Fruit fly (Drosophila melanogaster): Measurements from ENCODE around the gene aus.

The aus gene

dm6 chr3R:21378595-21378994 is 29.2 kb upstream of the aus start, which contains the start of gene tin (continued):
- TF ChIP-seq CG2129 (GFP tag; IDR thresholded peaks at IDR 0.05; ENCODE audit: partially characterized antibody), result peak; percentile 66
- TF ChIP-seq zf30C (GFP tag; optimal IDR thresholded peaks at IDR 0.05), result no peak
- peak; percentile 68 for TF ChIP-seq Jarid2 (GFP tag; optimal IDR thresholded peaks at IDR 0.05)
- TF ChIP-seq odd (GFP tag; optimal IDR thresholded peaks at IDR 0.05), result peak; percentile 84
- TF ChIP-seq CG9932 (GFP tag; IDR thresholded peaks at IDR 0.05), result peak; percentile 88
- TF ChIP-seq fu2 (GFP tag; optimal IDR thresholded peaks at IDR 0.05), result no peak
- TF ChIP-seq nerfin-2 (GFP tag; IDR thresholded peaks at IDR 0.05; ENCODE audit: partially characterized antibody), result 0 out of 2 replicates have a peak, but pooled peaks have one; percentile 46
- TF ChIP-seq az2 (GFP tag; optimal IDR thresholded peaks at IDR 0.05), result peak; percentile 89
- peak; percentile 86 for TF ChIP-seq twi (tag; optimal IDR thresholded peaks at IDR 0.05)
- TF ChIP-seq CG6813 (GFP tag; optimal IDR thresholded peaks at IDR 0.05), result peak; percentile 94
- TF ChIP-seq nau (GFP tag; optimal IDR thresholded peaks at IDR 0.05), result peak; percentile 86
- peak; percentile 95 for TF ChIP-seq CG7372 (GFP tag; IDR thresholded peaks at IDR 0.05)
- peak; percentile 59; the same call in 1 of the 3 replicates for TF ChIP-seq Opbp (GFP tag; IDR thresholded peaks at IDR 0.05; ENCODE audit: partially characterized antibody)
- TF ChIP-seq Bdp1 (GFP tag; optimal IDR thresholded peaks at IDR 0.05), result peak; percentile 60
- peak; percentile 8 for TF ChIP-seq crc (GFP tag; optimal IDR thresholded peaks at IDR 0.05)
- no peak for TF ChIP-seq exex (tag; optimal IDR thresholded peaks at IDR 0.05)
- peak; percentile 91 for TF ChIP-seq caup (GFP tag; optimal IDR thresholded peaks at IDR 0.05; ENCODE audit: severe bottlenecking)
- TF ChIP-seq btn (GFP tag; optimal IDR thresholded peaks at IDR 0.05), result no peak
- peak; percentile 99 for TF ChIP-seq vvl (GFP tag; IDR thresholded peaks at IDR 0.05)
- peak; percentile 93 for TF ChIP-seq Med (GFP tag)
- TF ChIP-seq CG33213 (GFP tag; optimal IDR thresholded peaks at IDR 0.05), result peak; percentile 59
- TF ChIP-seq CG7963 (GFP tag; IDR thresholded peaks at IDR 0.05; ENCODE audit: partially characterized antibody), result 0 out of 3 replicates have a peak, but pooled peaks have one; percentile 8
- peak; percentile 51 for TF ChIP-seq mam (GFP tag; optimal IDR thresholded peaks at IDR 0.05)
- TF ChIP-seq CG5180 (GFP tag; optimal IDR thresholded peaks at IDR 0.05), result peak; percentile 81
- peak; percentile 38 for TF ChIP-seq CG16863 (GFP tag; optimal IDR thresholded peaks at IDR 0.05)
- peak; percentile 92 for TF ChIP-seq CG12299 (tag; optimal IDR thresholded peaks at IDR 0.05)
- TF ChIP-seq Hmx (GFP tag; optimal IDR thresholded peaks at IDR 0.05), result no peak
- peak; percentile 72 for TF ChIP-seq CG31388 (GFP tag; optimal IDR thresholded peaks at IDR 0.05)
- TF ChIP-seq BtbVII (GFP tag; optimal IDR thresholded peaks at IDR 0.05), result peak; percentile 81
- TF ChIP-seq Drgx (GFP tag; IDR thresholded peaks at IDR 0.05), result peak; percentile 95
- TF ChIP-seq MBD-R2 (GFP tag; IDR thresholded peaks at IDR 0.05), result peak; percentile 83
- TF ChIP-seq cwo (GFP tag; optimal IDR thresholded peaks at IDR 0.05), result peak; percentile 76
- TF ChIP-seq CG1233 (GFP tag; optimal IDR thresholded peaks at IDR 0.05), result peak; percentile 91
- peak; percentile 82 for TF ChIP-seq Vsx1 (GFP tag; optimal IDR thresholded peaks at IDR 0.05)
- peak; percentile 86 for TF ChIP-seq dimm (GFP tag; IDR thresholded peaks at IDR 0.05)
- TF ChIP-seq seq (GFP tag; IDR thresholded peaks at IDR 0.05), result peak; percentile 95
- TF ChIP-seq aop (GFP tag; IDR thresholded peaks at IDR 0.05), result peak; percentile 64; the same call in 1 of the 2 replicates
- peak; percentile 93 for TF ChIP-seq ase (GFP tag; IDR thresholded peaks at IDR 0.05)
- TF ChIP-seq Hr51 (GFP tag; optimal IDR thresholded peaks at IDR 0.05), result peak; percentile 58 to 91
- peak; percentile 37 for TF ChIP-seq CTCF (GFP tag; optimal IDR thresholded peaks at IDR 0.05)
- peak; percentile 95 for TF ChIP-seq CG2202 (tag; optimal IDR thresholded peaks at IDR 0.05)
- TF ChIP-seq CG17186 (GFP tag; optimal IDR thresholded peaks at IDR 0.05), result peak; percentile 55
- peak; percentile 92 for TF ChIP-seq D19A (tag; optimal IDR thresholded peaks at IDR 0.05)
- no peak for TF ChIP-seq emc (GFP tag; optimal IDR thresholded peaks at IDR 0.05)
- TF ChIP-seq p53 (GFP tag; optimal IDR thresholded peaks at IDR 0.05), result no peak
- peak; percentile 65; the same call in 1 of the 2 replicates for TF ChIP-seq bbx (GFP tag; IDR thresholded peaks at IDR 0.05; ENCODE audit: partially characterized antibody)
- peak; percentile 55 for TF ChIP-seq trh (GFP tag; optimal IDR thresholded peaks at IDR 0.05)
- no peak for TF ChIP-seq CG8478 (optimal IDR thresholded peaks at IDR 0.05)
- TF ChIP-seq jumu (GFP tag; optimal IDR thresholded peaks at IDR 0.05), result peak; percentile 9
- peak; percentile 92 for TF ChIP-seq phol (tag; optimal IDR thresholded peaks at IDR 0.05)
- TF ChIP-seq oc (tag; optimal IDR thresholded peaks at IDR 0.05), result peak; percentile 95

All from whole organism, embryonic.